Worm (Caenorhabditis elegans): ENCODE results near the gene msi-1.
A peak's percentile ranks its signal among the peaks of the same experiment; 100 is the strongest.

msi-1 gene

ce11 chrIII:3954220-3954619, 22.0 kb downstream of the msi-1 start (continued):
- TF ChIP-seq lin-11 (tag; optimal IDR thresholded peaks at IDR 0.05) (no peak), ama-1 (optimal IDR thresholded peaks at IDR 0.05) (no peak), crh-2 (tag; optimal IDR thresholded peaks at IDR 0.05) (no peak)

- TF ChIP-seq blmp-1 (tag; optimal IDR thresholded peaks at IDR 0.05; ENCODE audit: insufficient read depth) (peak; percentile 12), nhr-6 (tag; optimal IDR thresholded peaks at IDR 0.05) (peak; percentile 47), ztf-11 (tag; optimal IDR thresholded peaks at IDR 0.05) (no peak), elt-1 (tag; optimal IDR thresholded peaks at IDR 0.05) (no peak), unc-55 (GFP tag; optimal IDR thresholded peaks at IDR 0.05) (peak; percentile 40), skn-1 (tag; optimal IDR thresholded peaks at IDR 0.05) (no peak), nhr-25 (tag; optimal IDR thresholded peaks at IDR 0.05) (peak; percentile 79), peb-1 (tag; optimal IDR thresholded peaks at IDR 0.05) (no peak), nhr-21 (tag; optimal IDR thresholded peaks at IDR 0.05) (peak; percentile 72), ztf-4 (tag; optimal IDR thresholded peaks at IDR 0.05) (no peak), sma-9 (GFP tag; optimal IDR thresholded peaks at IDR 0.05) (peak; percentile 89), sma-9 (tag; optimal IDR thresholded peaks at IDR 0.05) (no peak), lin-11 (tag; optimal IDR thresholded peaks at IDR 0.05) (peak; percentile 18), crh-2 (tag; optimal IDR thresholded peaks at IDR 0.05) (peak; percentile 0), egl-27 (tag; optimal IDR thresholded peaks at IDR 0.05) (peak; percentile 51), zag-1 (tag; optimal IDR thresholded peaks at IDR 0.05) (no peak), ztf-1 (GFP tag; conservative IDR thresholded peaks at IDR 0.05) (no peak), elt-3 (tag; optimal IDR thresholded peaks at IDR 0.05) (no peak), nhr-10 (tag; optimal IDR thresholded peaks at IDR 0.05) (no peak), unc-39 (tag; optimal IDR thresholded peaks at IDR 0.05) (no peak), aly-2 (tag; optimal IDR thresholded peaks at IDR 0.05) (no peak), ceh-82 (tag; optimal IDR thresholded peaks at IDR 0.05) (no peak), nhr-11 (tag; optimal IDR thresholded peaks at IDR 0.05) (no peak), nhr-129 (tag; optimal IDR thresholded peaks at IDR 0.05) (peak; percentile 85), alr-1 (tag; optimal IDR thresholded peaks at IDR 0.05) (no peak), sma-3 (GFP tag; optimal IDR thresholded peaks at IDR 0.05) (peak; percentile 30), nhr-237 (tag; optimal IDR thresholded peaks at IDR 0.05) (no peak), gmeb-1 (tag; optimal IDR thresholded peaks at IDR 0.05) (no peak), nhr-23 (tag; optimal IDR thresholded peaks at IDR 0.05) (no peak), snpc-4 (tag; optimal IDR thresholded peaks at IDR 0.05) (no peak), mdl-1 (tag; optimal IDR thresholded peaks at IDR 0.05) (peak in 1 of 2 experiments; percentile 63), lsy-2 (tag; optimal IDR thresholded peaks at IDR 0.05) (peak in 1 of 2 experiments; percentile 69), C34F6.9 (tag; optimal IDR thresholded peaks at IDR 0.05) (peak; percentile 72), nhr-12 (tag; optimal IDR thresholded peaks at IDR 0.05) (no peak), ZK546.5 (tag; optimal IDR thresholded peaks at IDR 0.05) (no peak), Y55F3AM.14 (GFP tag; optimal IDR thresholded peaks at IDR 0.05) (peak; percentile 61), lin-39 (tag; optimal IDR thresholded peaks at IDR 0.05) (no peak), R02D3.7 (tag; optimal IDR thresholded peaks at IDR 0.05) (no peak), dmd-4 (tag; optimal IDR thresholded peaks at IDR 0.05) (no peak), unc-62 (GFP tag; optimal IDR thresholded peaks at IDR 0.05) (no peak), nhr-77 (tag; optimal IDR thresholded peaks at IDR 0.05) (no peak), sem-4 (tag; optimal IDR thresholded peaks at IDR 0.05) (peak; percentile 85), F13H6.1 (tag; optimal IDR thresholded peaks at IDR 0.05) (peak; percentile 66), mbf-1 (tag; optimal IDR thresholded peaks at IDR 0.05) (no peak), fos-1 (tag; optimal IDR thresholded peaks at IDR 0.05) (peak; percentile 23), lin-13 (GFP tag; optimal IDR thresholded peaks at IDR 0.05) (peak; percentile 2), ama-1 (optimal IDR thresholded peaks at IDR 0.05) (peak; percentile 3), ceh-16 (tag; optimal IDR thresholded peaks at IDR 0.05) (peak; percentile 72), mab-5 (tag; optimal IDR thresholded peaks at IDR 0.05) (peak; percentile 38)
These were observed 23.0 kb downstream of the msi-1 start for ce11 chrIII:3953235-3953634.

All from whole organism, L2 larva.